Fruit fly (Drosophila melanogaster) whole organism, wandering third instar larva: Measurements from ENCODE around the gene CG34355.

ENCODE experiments used
- Abd-B ChIP-seq: fragments of >200 bp; optimal IDR thresholded peaks from 2 replicates; lab custom pipeline; 2017; ENCODE audit warnings: missing biosample characterization, missing genetic modification characterization
- CG32264 ChIP-seq: fragments of 200-800 bp; sonication (Bioruptor generic); optimal IDR thresholded peaks from 2 replicates; lab custom pipeline; 2016; ENCODE audit warnings: missing biosample characterization, missing genetic modification characterization
- CG9705 ChIP-seq: fragments of 200-800 bp; sonication (Bioruptor generic); optimal IDR thresholded peaks from 2 replicates; lab custom pipeline; 2018; ENCODE audit warnings: missing biosample characterization, mild to moderate bottlenecking, missing genetic modification characterization
- CrebA ChIP-seq: fragments of 200-800 bp; sonication (Bioruptor generic); optimal IDR thresholded peaks from 2 replicates; lab custom pipeline; 2016; ENCODE audit warnings: missing biosample characterization, mild to moderate bottlenecking, missing genetic modification characterization, borderline replicate concordance
- Dfd ChIP-seq: fragments of >200 bp; optimal IDR thresholded peaks from 2 replicates; lab custom pipeline; 2017; ENCODE audit warnings: missing biosample characterization, missing genetic modification characterization
- Dif ChIP-seq: fragments of 200-275, 200-300 bp; sonication (Bioruptor generic); optimal IDR thresholded peaks from 2 replicates; lab custom pipeline; 2018; ENCODE audit warnings: missing biosample characterization, missing genetic modification characterization; ENCODE audit not compliant: partially characterized antibody
- GATAd ChIP-seq: sonication (Bioruptor generic); optimal IDR thresholded peaks from 2 replicates; lab custom pipeline; 2016; ENCODE audit warnings: missing biosample characterization, missing genetic modification characterization
- HLH106 ChIP-seq: fragments of 200-800 bp; optimal IDR thresholded peaks from 3 replicates; lab custom pipeline; 2019; ENCODE audit warnings: missing biosample characterization, mild to moderate bottlenecking, missing genetic modification characterization, moderate library complexity
- Hnf4 ChIP-seq: fragments of 200-800 bp; sonication (Bioruptor generic); optimal IDR thresholded peaks from 2 replicates; lab custom pipeline; 2016; ENCODE audit warnings: missing biosample characterization, mild to moderate bottlenecking, missing genetic modification characterization
- Hr78 ChIP-seq: fragments of >200 bp; optimal IDR thresholded peaks from 2 replicates; lab custom pipeline; 2017; ENCODE audit warnings: missing biosample characterization, missing genetic modification characterization
- Hr83 ChIP-seq: fragments of 200-300 bp; sonication (Bioruptor generic); optimal IDR thresholded peaks from 2 replicates; lab custom pipeline; 2016; ENCODE audit warnings: missing biosample characterization, mild to moderate bottlenecking, missing genetic modification characterization, moderate library complexity; ENCODE audit not compliant: poor library complexity, severe bottlenecking
- Jra ChIP-seq: sonication (Bioruptor generic); optimal IDR thresholded peaks from 2 replicates; lab custom pipeline; 2016; ENCODE audit warnings: missing biosample characterization, missing genetic modification characterization
- Mio ChIP-seq: sonication (Bioruptor generic); optimal IDR thresholded peaks from 2 replicates; lab custom pipeline; 2016; ENCODE audit warnings: missing biosample characterization, missing genetic modification characterization
- Myc ChIP-seq: fragments of >200 bp; optimal IDR thresholded peaks from 2 replicates; lab custom pipeline; 2017
- N ChIP-seq: fragments of >200 bp; optimal IDR thresholded peaks from 2 replicates; lab custom pipeline; 2018; ENCODE audit warnings: missing biosample characterization, missing external identifiers, missing genetic modification characterization
- OdsH ChIP-seq: fragments of 200-800 bp; sonication (Bioruptor generic); optimal IDR thresholded peaks from 2 replicates; lab custom pipeline; 2016; ENCODE audit warnings: missing biosample characterization, mild to moderate bottlenecking, missing genetic modification characterization
- Rel ChIP-seq, 2 experiments: fragments of 200-800 bp; sonication (Bioruptor generic) in 1 of 2; optimal IDR thresholded peaks; 2 replicates in 1 of 2; 3 replicates in 1 of 2; lab custom pipeline; 2016 to 2019; ENCODE audit warnings: mild to moderate bottlenecking in 2 of 2, missing biosample characterization in 2 of 2, missing genetic modification characterization in 2 of 2, moderate library complexity in 1 of 2
- Sp1 ChIP-seq: fragments of 200-800 bp; sonication (Bioruptor generic); optimal IDR thresholded peaks from 3 replicates; lab custom pipeline; 2019; ENCODE audit warnings: missing biosample characterization, mild to moderate bottlenecking, missing genetic modification characterization, moderate library complexity
- Vsx2 ChIP-seq: fragments of 200-300, 225-300 bp; sonication (Bioruptor generic); optimal IDR thresholded peaks from 2 replicates; lab custom pipeline; 2018; ENCODE audit warnings: missing biosample characterization, missing genetic modification characterization; ENCODE audit not compliant: partially characterized antibody
- br ChIP-seq: fragments of 200-800 bp; sonication (Bioruptor generic); optimal IDR thresholded peaks from 2 replicates; lab custom pipeline; 2016; ENCODE audit warnings: missing biosample characterization, missing genetic modification characterization
- brk ChIP-seq: fragments of 200-800 bp; sonication (Bioruptor generic); optimal IDR thresholded peaks from 2 replicates; lab custom pipeline; 2016; ENCODE audit warnings: missing biosample characterization, mild to moderate bottlenecking, missing genetic modification characterization
- dl ChIP-seq, 2 experiments: fragments of 175-275, 200-275 bp in 1 of 2; fragments of 200-275 bp in 1 of 2; sonication (Bioruptor generic); optimal IDR thresholded peaks; lab custom pipeline; 2018; ENCODE audit warnings: mild to moderate bottlenecking in 2 of 2, missing biosample characterization in 2 of 2, missing genetic modification characterization in 2 of 2, moderate library complexity in 2 of 2; ENCODE audit not compliant: partially characterized antibody in 2 of 2, insufficient read depth in 1 of 2
- dmrt93B ChIP-seq: fragments of 200-800 bp; sonication (Bioruptor generic); optimal IDR thresholded peaks from 2 replicates; lab custom pipeline; 2018; ENCODE audit warnings: missing biosample characterization, mild to moderate bottlenecking, missing genetic modification characterization
- dsf ChIP-seq: sonication (Bioruptor generic); optimal IDR thresholded peaks from 2 replicates; lab custom pipeline; 2016; ENCODE audit warnings: missing biosample characterization, missing genetic modification characterization, borderline replicate concordance
- ey ChIP-seq: fragments of 200-800 bp; sonication (Bioruptor generic); optimal IDR thresholded peaks from 2 replicates; lab custom pipeline; 2016; ENCODE audit warnings: missing biosample characterization, missing genetic modification characterization
- foxo ChIP-seq, 2 experiments: fragments of 200-800 bp; sonication (Bioruptor generic); optimal IDR thresholded peaks; 2 replicates in 1 of 2; 3 replicates in 1 of 2; lab custom pipeline; 2016 to 2017; ENCODE audit warnings: missing biosample characterization in 2 of 2, missing genetic modification characterization in 2 of 2
- fru ChIP-seq: fragments of 200-800 bp; sonication (Bioruptor generic); optimal IDR thresholded peaks from 3 replicates; lab custom pipeline; 2016; ENCODE audit warnings: missing biosample characterization, mild to moderate bottlenecking, missing genetic modification characterization
- h ChIP-seq: fragments of 200-800 bp; sonication (Bioruptor generic); optimal IDR thresholded peaks from 3 replicates; lab custom pipeline; 2016; ENCODE audit warnings: missing biosample characterization, mild to moderate bottlenecking, missing genetic modification characterization
- jim ChIP-seq: fragments of 175-275, 200-325 bp; sonication (Bioruptor generic); optimal IDR thresholded peaks from 2 replicates; lab custom pipeline; 2016; ENCODE audit warnings: missing biosample characterization, mild to moderate bottlenecking, missing genetic modification characterization
- lola ChIP-seq: fragments of >200 bp; optimal IDR thresholded peaks from 2 replicates; lab custom pipeline; 2017; ENCODE audit warnings: missing biosample characterization, missing genetic modification characterization
- pan ChIP-seq: fragments of >200 bp; optimal IDR thresholded peaks from 2 replicates; lab custom pipeline; 2017
- psq ChIP-seq: fragments of 200-800 bp; sonication (Bioruptor generic); optimal IDR thresholded peaks from 3 replicates; lab custom pipeline; 2017; ENCODE audit warnings: missing biosample characterization, mild to moderate bottlenecking, missing genetic modification characterization, moderate library complexity
- rgr ChIP-seq: fragments of 200-800 bp; sonication (Bioruptor generic); optimal IDR thresholded peaks from 3 replicates; lab custom pipeline; 2016; ENCODE audit warnings: missing biosample characterization, mild to moderate bottlenecking, missing genetic modification characterization
- sage ChIP-seq: fragments of 200-800 bp; sonication (Bioruptor generic); optimal IDR thresholded peaks from 2 replicates; lab custom pipeline; 2016; ENCODE audit warnings: missing biosample characterization, mild to moderate bottlenecking, missing genetic modification characterization
- sv ChIP-seq: fragments of 200-800 bp; sonication (Bioruptor generic); optimal IDR thresholded peaks from 3 replicates; lab custom pipeline; 2016; ENCODE audit warnings: missing biosample characterization, missing genetic modification characterization
- tai ChIP-seq: sonication (Bioruptor generic); optimal IDR thresholded peaks from 2 replicates; lab custom pipeline; 2016; ENCODE audit warnings: missing biosample characterization, missing genetic modification characterization
- usp ChIP-seq: fragments of >200 bp; optimal IDR thresholded peaks from 2 replicates; lab custom pipeline; 2017; ENCODE audit warnings: missing biosample characterization, missing genetic modification characterization
- woc ChIP-seq: sonication (Bioruptor generic); optimal IDR thresholded peaks from 2 replicates; lab custom pipeline; 2016; ENCODE audit warnings: missing biosample characterization, mild to moderate bottlenecking, missing genetic modification characterization

The CG34355 gene

DNA sequence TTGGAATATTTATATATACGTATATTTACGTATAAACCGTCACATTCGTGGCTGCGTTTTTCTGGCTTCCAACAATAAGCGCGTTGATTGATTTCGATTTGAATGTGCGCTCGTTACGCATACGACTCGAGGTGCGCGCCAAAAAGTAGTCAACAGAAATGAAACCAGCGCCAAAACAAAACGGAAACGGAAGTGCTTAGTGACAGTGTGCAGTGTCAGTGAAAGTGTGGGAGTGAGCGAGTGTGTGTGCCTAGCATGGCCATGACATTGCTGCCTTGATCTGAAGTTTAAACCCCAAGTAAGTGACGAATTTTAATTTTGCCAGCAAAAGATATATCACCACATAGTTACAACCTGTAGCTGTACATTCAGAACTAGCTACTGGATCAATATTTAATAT lies at the start of gene CG34355:
Gene CG34355 (plus strand): TSS at position 192 of the 400 bp plus-strand sequence.
- TF ChIP-seq Dfd (GFP tag; lab: Kevin White, UChicago) (no peak), CG9705 (GFP tag; lab: Kevin White, UChicago) (peak; percentile 21), CrebA (GFP tag; lab: Kevin White, UChicago) (no peak), tai (GFP tag; lab: Kevin White, UChicago) (no peak), Myc (lab: Kevin White, UChicago) (no peak), brk (GFP tag; lab: Kevin White, UChicago) (no peak), dmrt93B (GFP tag; lab: Kevin White, UChicago) (no peak)

DNA sequence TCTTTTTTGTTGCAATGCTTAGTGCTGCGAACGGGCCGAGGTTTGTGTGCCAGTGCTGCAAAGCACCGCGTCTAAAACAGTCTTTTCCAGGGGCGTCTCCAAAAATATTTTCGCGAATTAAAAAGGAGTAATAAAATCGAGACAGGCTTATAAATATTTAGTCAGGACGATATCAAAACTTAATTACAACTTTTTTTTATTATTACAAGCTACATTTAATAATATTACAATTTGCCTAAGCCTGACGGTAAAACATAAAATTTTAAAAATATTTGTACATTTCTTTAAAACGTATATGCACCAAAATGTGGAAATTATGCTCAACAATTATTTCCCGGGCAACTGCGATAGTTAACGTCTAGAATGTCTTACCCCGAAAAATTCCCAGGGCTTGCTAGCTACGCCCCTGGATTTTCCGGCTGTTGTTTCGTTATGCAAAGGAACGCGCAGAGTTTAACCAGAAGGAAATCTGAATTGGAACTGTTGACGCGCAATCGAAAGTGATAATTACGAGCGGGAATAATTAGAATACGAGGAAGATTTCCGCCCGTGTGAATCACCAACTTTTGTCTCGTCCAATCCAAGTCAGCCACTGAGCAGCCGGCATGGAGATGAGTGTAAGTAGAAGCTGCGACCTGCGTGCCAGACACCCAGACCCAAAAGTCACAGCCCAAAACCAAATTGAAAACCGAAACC lies 45.6 kb upstream of the CG34355 start, which contains the start of the genes PTPMT1 and Hrd3:
Gene PTPMT1 (plus strand): TSS at position 428 of the 696 bp plus-strand sequence.
Gene Hrd3 (minus strand): TSS at position 646 of the 696 bp plus-strand sequence.
- peak; percentile 94 for TF ChIP-seq woc (GFP tag; lab: Kevin White, UChicago)
- no peak for TF ChIP-seq Vsx2 (GFP tag; lab: Kevin White, UChicago)
- peak; percentile 1 for TF ChIP-seq Dif (GFP tag; lab: Kevin White, UChicago)
- peak; percentile 90 for TF ChIP-seq CG32264 (GFP tag; lab: Kevin White, UChicago)
- TF ChIP-seq Hr78 (GFP tag; lab: Kevin White, UChicago): no peak
- TF ChIP-seq tai (GFP tag; lab: Kevin White, UChicago): no peak
- TF ChIP-seq br (GFP tag; lab: Kevin White, UChicago): peak; percentile 98
- TF ChIP-seq sage (GFP tag; lab: Kevin White, UChicago): peak; percentile 96
- TF ChIP-seq GATAd: peak; percentile 95
- peak; percentile 92 to 99 for TF ChIP-seq foxo (GFP tag; optimal IDR thresholded peaks at IDR 0.05; lab: Kevin White, UChicago)
- TF ChIP-seq psq (GFP tag; lab: Kevin White, UChicago): peak; percentile 97
- peak; percentile 81 for TF ChIP-seq Rel (GFP tag; optimal IDR thresholded peaks at IDR 0.05; lab: Kevin White, UChicago)
- peak; percentile 89 for TF ChIP-seq Rel (tag; optimal IDR thresholded peaks at IDR 0.05; lab: Kevin White, UChicago)
- no peak for TF ChIP-seq usp (GFP tag; lab: Kevin White, UChicago)
- peak; percentile 99 for TF ChIP-seq dmrt93B (GFP tag; lab: Kevin White, UChicago)
- TF ChIP-seq dsf (GFP tag; lab: Kevin White, UChicago): peak; percentile 93
- no peak for TF ChIP-seq dl (GFP tag; optimal IDR thresholded peaks at IDR 0.05; lab: Kevin White, UChicago; ENCODE audit: insufficient read depth in 1 of 2, partially characterized antibody in 2 of 2)
- no peak for TF ChIP-seq Dfd (GFP tag; lab: Kevin White, UChicago)
- peak; percentile 96 for TF ChIP-seq CG9705 (GFP tag; lab: Kevin White, UChicago)
- TF ChIP-seq pan (lab: Kevin White, UChicago): no peak
- TF ChIP-seq rgr (GFP tag; lab: Kevin White, UChicago): peak; percentile 98
- TF ChIP-seq Abd-B (GFP tag; lab: Kevin White, UChicago): no peak
- TF ChIP-seq ey (GFP tag; lab: Kevin White, UChicago): peak; percentile 97
- TF ChIP-seq OdsH (GFP tag; lab: Kevin White, UChicago): peak; percentile 98
- no peak for TF ChIP-seq Myc (lab: Kevin White, UChicago)
- TF ChIP-seq jim (GFP tag; lab: Kevin White, UChicago): peak; percentile 68
- peak; percentile 99 for TF ChIP-seq Sp1
- peak; percentile 85 for TF ChIP-seq Mio
- peak; percentile 99 for TF ChIP-seq h
- TF ChIP-seq CrebA (GFP tag; lab: Kevin White, UChicago): no peak
- peak; percentile 85 for TF ChIP-seq Hr83
- no peak for TF ChIP-seq lola
- TF ChIP-seq fru: peak; percentile 99
- TF ChIP-seq HLH106 (tag; lab: Kevin White, UChicago): peak; percentile 99
- no peak for TF ChIP-seq brk (GFP tag; lab: Kevin White, UChicago)
- peak; percentile 95 for TF ChIP-seq Hnf4 (GFP tag; lab: Kevin White, UChicago)
- TF ChIP-seq N (GFP tag; lab: Kevin White, UChicago): no peak
- TF ChIP-seq Jra: peak; percentile 97
- peak; percentile 99 for TF ChIP-seq sv (GFP tag; lab: Kevin White, UChicago)
- TF ChIP-seq, all 38 proteins: peak for 25
